Worm (Caenorhabditis elegans): ENCODE measurements around the gene F09E5.14.

The F09E5.14 gene

DNA sequence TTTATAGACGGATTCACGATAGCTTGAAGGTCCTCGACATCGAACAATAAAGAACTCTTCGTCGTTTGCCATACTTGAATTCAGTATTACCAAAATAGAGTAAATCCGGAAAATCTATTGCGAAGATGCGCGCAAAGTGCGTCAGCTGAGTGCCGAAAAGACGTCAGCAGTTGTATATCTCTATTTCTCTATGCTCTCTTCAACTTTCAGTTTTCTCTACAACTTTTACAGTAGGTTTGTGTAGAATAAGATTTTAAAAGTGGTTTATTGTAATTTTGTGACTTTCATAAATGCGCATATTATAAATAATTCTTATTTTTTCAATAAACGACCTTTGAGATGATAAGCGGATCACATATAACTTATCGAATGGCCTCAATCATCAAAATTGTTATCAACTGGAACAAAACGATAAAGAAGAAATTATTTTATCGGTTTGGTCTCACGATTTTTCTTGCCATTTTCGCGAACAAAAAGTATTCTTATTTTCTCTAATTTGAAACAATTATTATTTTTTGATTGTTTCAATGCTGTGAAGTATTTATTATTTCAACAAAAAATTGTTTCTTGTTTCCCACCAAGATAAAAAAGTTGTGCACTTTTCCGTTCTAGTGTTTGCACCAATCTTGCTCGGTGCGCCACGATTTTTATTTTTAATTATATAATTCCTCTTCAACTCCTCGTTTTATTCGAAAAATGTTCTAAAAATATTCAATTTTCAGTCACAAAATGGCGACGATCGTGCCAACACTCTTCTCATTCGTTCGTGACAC is 28.8 kb upstream of the F09E5.14 start, which contains the start of the genes agt-2 and F09E5.3 (continued):
- TF ChIP-seq ama-1 (optimal IDR thresholded peaks at IDR 0.05): peak; percentile 86
- peak; percentile 79 for TF ChIP-seq sup-37 (GFP tag; optimal IDR thresholded peaks at IDR 0.05)
- peak; percentile 89 for TF ChIP-seq snpc-4 (tag; optimal IDR thresholded peaks at IDR 0.05)
- TF ChIP-seq nhr-71 (tag; optimal IDR thresholded peaks at IDR 0.05): peak; percentile 97
- peak; percentile 96 for TF ChIP-seq nhr-47 (tag; optimal IDR thresholded peaks at IDR 0.05)
- no peak for TF ChIP-seq ceh-63 (GFP tag; optimal IDR thresholded peaks at IDR 0.05)
- peak; percentile 63 for TF ChIP-seq hpl-2 (GFP tag; optimal IDR thresholded peaks at IDR 0.05)
- TF ChIP-seq lin-13 (GFP tag; optimal IDR thresholded peaks at IDR 0.05): peak; percentile 88
- TF ChIP-seq nhr-90 (tag; optimal IDR thresholded peaks at IDR 0.05; ENCODE audit: poor library complexity): peak; percentile 91
- TF ChIP-seq mep-1 (tag; optimal IDR thresholded peaks at IDR 0.05): peak; percentile 98
- peak; percentile 77 for TF ChIP-seq sox-4 (tag; optimal IDR thresholded peaks at IDR 0.05)
- TF ChIP-seq vab-15 (tag; optimal IDR thresholded peaks at IDR 0.05): peak; percentile 25
- TF ChIP-seq nhr-85 (tag): peak; percentile 93
- peak; percentile 71 for TF ChIP-seq fkh-10 (GFP tag; optimal IDR thresholded peaks at IDR 0.05)
- peak; percentile 96 for TF ChIP-seq swsn-7 (tag; optimal IDR thresholded peaks at IDR 0.05)
- peak; percentile 95 for TF ChIP-seq dsc-1 (tag; optimal IDR thresholded peaks at IDR 0.05)
- no peak for TF ChIP-seq nhr-12 (tag; optimal IDR thresholded peaks at IDR 0.05)
- peak; percentile 88 for TF ChIP-seq mab-9 (GFP tag; IDR thresholded peaks at IDR 0.05)
- no peak for TF ChIP-seq pag-3 (tag; optimal IDR thresholded peaks at IDR 0.05; ENCODE audit: borderline replicate concordance, insufficient read depth)
- TF ChIP-seq lsy-2 (tag; optimal IDR thresholded peaks at IDR 0.05): peak; percentile 95 to 97
- TF ChIP-seq C34B4.2 (tag; optimal IDR thresholded peaks at IDR 0.05): no peak
- TF ChIP-seq nhr-237 (tag; optimal IDR thresholded peaks at IDR 0.05): peak; percentile 75
- peak; percentile 37 for TF ChIP-seq ceh-90 (tag; optimal IDR thresholded peaks at IDR 0.05)
- TF ChIP-seq tlp-1 (tag; optimal IDR thresholded peaks at IDR 0.05): no peak
- no peak for TF ChIP-seq unc-30 (tag; optimal IDR thresholded peaks at IDR 0.05)
- no peak for TF ChIP-seq pqm-1 (tag; optimal IDR thresholded peaks at IDR 0.05)
- no peak for TF ChIP-seq ces-1 (GFP tag; optimal IDR thresholded peaks at IDR 0.05)
- TF ChIP-seq nhr-11 (tag; optimal IDR thresholded peaks at IDR 0.05): peak; percentile 81
- TF ChIP-seq lin-35 (GFP tag; optimal IDR thresholded peaks at IDR 0.05): peak; percentile 93
- TF ChIP-seq fkh-4 (tag; optimal IDR thresholded peaks at IDR 0.05; ENCODE audit: borderline replicate concordance): peak; percentile 13
- TF ChIP-seq F16B12.6 (tag; optimal IDR thresholded peaks at IDR 0.05): peak; percentile 76
- no peak for TF ChIP-seq ets-5 (GFP tag; IDR thresholded peaks at IDR 0.05)
- TF ChIP-seq alr-1 (tag; optimal IDR thresholded peaks at IDR 0.05; ENCODE audit: borderline replicate concordance): no peak
- peak; percentile 82 for TF ChIP-seq elt-2 (tag; optimal IDR thresholded peaks at IDR 0.05)
- TF ChIP-seq xbp-1 (tag; optimal IDR thresholded peaks at IDR 0.05): peak; percentile 95
- no peak for TF ChIP-seq unc-62 (GFP tag; optimal IDR thresholded peaks at IDR 0.05)
- no peak for TF ChIP-seq Y116A8C.19 (tag; optimal IDR thresholded peaks at IDR 0.05; ENCODE audit: borderline replicate concordance)
- peak; percentile 95 for TF ChIP-seq C16A3.4 (tag; optimal IDR thresholded peaks at IDR 0.05)
- peak; percentile 95 for TF ChIP-seq nhr-20 (tag; optimal IDR thresholded peaks at IDR 0.05)
- peak; percentile 92 to 95 (median 93) for TF ChIP-seq ceh-82 (tag; optimal IDR thresholded peaks at IDR 0.05)
- TF ChIP-seq unc-130 (tag; optimal IDR thresholded peaks at IDR 0.05): peak; percentile 95
- TF ChIP-seq fkh-8 (tag; optimal IDR thresholded peaks at IDR 0.05): peak; percentile 92
- TF ChIP-seq snu-23 (GFP tag; optimal IDR thresholded peaks at IDR 0.05): peak; percentile 98
- peak; percentile 94 for TF ChIP-seq skn-1 (tag; optimal IDR thresholded peaks at IDR 0.05)
- peak; percentile 94 for TF ChIP-seq tbx-2 (tag; optimal IDR thresholded peaks at IDR 0.05)
